Fruit fly (Drosophila melanogaster): Measurements from ENCODE around the gene CG7768.
A peak's percentile ranks its signal among the peaks of the same experiment; 100 is the strongest.

CG7768 gene

dm6 chr3L:14204659-14205568 lies 13.1 kb upstream of the CG7768 start (continued):
- TF ChIP-seq Mad (GFP tag; optimal IDR thresholded peaks at IDR 0.05) (no peak), CG17829 (tag; optimal IDR thresholded peaks at IDR 0.05) (no peak), CG13624 (GFP tag; optimal IDR thresholded peaks at IDR 0.05) (no peak), CG6813 (GFP tag; optimal IDR thresholded peaks at IDR 0.05) (peak; percentile 22), CG15514 (GFP tag; optimal IDR thresholded peaks at IDR 0.05) (no peak), bbx (GFP tag; IDR thresholded peaks at IDR 0.05; ENCODE audit: partially characterized antibody) (no peak; the same call in 1 of the 2 replicates), hkb (optimal IDR thresholded peaks at IDR 0.05) (no peak), hkb (GFP tag; IDR thresholded peaks at IDR 0.05) (no peak), sob (GFP tag; IDR thresholded peaks at IDR 0.05) (no peak), jumu (GFP tag; optimal IDR thresholded peaks at IDR 0.05) (no peak), BtbVII (GFP tag; optimal IDR thresholded peaks at IDR 0.05) (no peak), CG11085 (GFP tag; IDR thresholded peaks at IDR 0.05) (no peak), CG17361 (GFP tag; IDR thresholded peaks at IDR 0.05) (peak; percentile 63; the same call in 2 of the 3 replicates), CG9727 (GFP tag; optimal IDR thresholded peaks at IDR 0.05) (peak; percentile 23), CG13894 (tag; optimal IDR thresholded peaks at IDR 0.05) (peak; percentile 44), org-1 (GFP tag; optimal IDR thresholded peaks at IDR 0.05) (no peak), CG13287 (GFP tag; IDR thresholded peaks at IDR 0.05; ENCODE audit: partially characterized antibody) (peak; percentile 49; the same call in 1 of the 2 replicates), gfzf (GFP tag; optimal IDR thresholded peaks at IDR 0.05) (no peak), sim (GFP tag; IDR thresholded peaks at IDR 0.05) (no peak), Oli (tag; optimal IDR thresholded peaks at IDR 0.05) (peak; percentile 25), Hr78 (GFP tag; optimal IDR thresholded peaks at IDR 0.05) (no peak), Ada2b (GFP tag; IDR thresholded peaks at IDR 0.05) (no peak), mirr (GFP tag; optimal IDR thresholded peaks at IDR 0.05) (no peak), CG7839 (tag; optimal IDR thresholded peaks at IDR 0.05) (peak; percentile 64), Gsc (GFP tag; IDR thresholded peaks at IDR 0.05) (no peak), H2.0 (GFP tag; IDR thresholded peaks at IDR 0.05) (peak; percentile 44; the same call in 1 of the 2 replicates), Doc3 (GFP tag; IDR thresholded peaks at IDR 0.05; ENCODE audit: partially characterized antibody) (no peak), bab2 (GFP tag; optimal IDR thresholded peaks at IDR 0.05) (no peak), vvl (GFP tag; IDR thresholded peaks at IDR 0.05) (peak; percentile 36; the same call in 1 of the 2 replicates), CG6254 (GFP tag; optimal IDR thresholded peaks at IDR 0.05) (no peak), grn (GFP tag; optimal IDR thresholded peaks at IDR 0.05) (peak; percentile 1), kay (GFP tag; optimal IDR thresholded peaks at IDR 0.05) (no peak), CG2116 (GFP tag; optimal IDR thresholded peaks at IDR 0.05) (no peak), Myb (GFP tag; optimal IDR thresholded peaks at IDR 0.05) (no peak), onecut (GFP tag; IDR thresholded peaks at IDR 0.05) (no peak), CG32767 (GFP tag; IDR thresholded peaks at IDR 0.05) (no peak), CG5245 (GFP tag; optimal IDR thresholded peaks at IDR 0.05) (no peak), CG2202 (tag; optimal IDR thresholded peaks at IDR 0.05) (no peak), CG30431 (GFP tag; optimal IDR thresholded peaks at IDR 0.05) (no peak), chif (GFP tag; optimal IDR thresholded peaks at IDR 0.05) (no peak), sens (GFP tag) (peak; percentile 47), E2f1 (GFP tag; IDR thresholded peaks at IDR 0.05) (no peak), ase (GFP tag; IDR thresholded peaks at IDR 0.05) (no peak), CG11398 (GFP tag; optimal IDR thresholded peaks at IDR 0.05) (no peak), Asciz (GFP tag; optimal IDR thresholded peaks at IDR 0.05) (no peak), CG10431 (GFP tag; optimal IDR thresholded peaks at IDR 0.05) (no peak), hbn (GFP tag; IDR thresholded peaks at IDR 0.05; ENCODE audit: partially characterized antibody) (no peak), dimm (GFP tag; IDR thresholded peaks at IDR 0.05) (no peak), Awh (GFP tag; IDR thresholded peaks at IDR 0.05) (no peak)

Data from whole organism, embryonic.